Fruit fly (Drosophila melanogaster) whole organism, wandering third instar larva: ENCODE results near the gene Tbcd.

Experiments used
- CG32264 ChIP-seq: fragments of 200-800 bp; sonication (Bioruptor generic); optimal IDR thresholded peaks from 2 replicates; lab custom pipeline; 2016; ENCODE audit warnings: missing biosample characterization, missing genetic modification characterization
- CG9705 ChIP-seq: fragments of 200-800 bp; sonication (Bioruptor generic); optimal IDR thresholded peaks from 2 replicates; lab custom pipeline; 2018; ENCODE audit warnings: missing biosample characterization, mild to moderate bottlenecking, missing genetic modification characterization
- CrebA ChIP-seq: fragments of 200-800 bp; sonication (Bioruptor generic); optimal IDR thresholded peaks from 2 replicates; lab custom pipeline; 2016; ENCODE audit warnings: missing biosample characterization, mild to moderate bottlenecking, missing genetic modification characterization, borderline replicate concordance
- Dfd ChIP-seq: fragments of >200 bp; optimal IDR thresholded peaks from 2 replicates; lab custom pipeline; 2017; ENCODE audit warnings: missing biosample characterization, missing genetic modification characterization
- Dif ChIP-seq: fragments of 200-275, 200-300 bp; sonication (Bioruptor generic); optimal IDR thresholded peaks from 2 replicates; lab custom pipeline; 2018; ENCODE audit warnings: missing biosample characterization, missing genetic modification characterization; ENCODE audit not compliant: partially characterized antibody
- GATAd ChIP-seq: sonication (Bioruptor generic); optimal IDR thresholded peaks from 2 replicates; lab custom pipeline; 2016; ENCODE audit warnings: missing biosample characterization, missing genetic modification characterization
- HLH106 ChIP-seq: fragments of 200-800 bp; optimal IDR thresholded peaks from 3 replicates; lab custom pipeline; 2019; ENCODE audit warnings: missing biosample characterization, mild to moderate bottlenecking, missing genetic modification characterization, moderate library complexity
- Hnf4 ChIP-seq: fragments of 200-800 bp; sonication (Bioruptor generic); optimal IDR thresholded peaks from 2 replicates; lab custom pipeline; 2016; ENCODE audit warnings: missing biosample characterization, mild to moderate bottlenecking, missing genetic modification characterization
- Hr78 ChIP-seq: fragments of >200 bp; optimal IDR thresholded peaks from 2 replicates; lab custom pipeline; 2017; ENCODE audit warnings: missing biosample characterization, missing genetic modification characterization
- Hr83 ChIP-seq: fragments of 200-300 bp; sonication (Bioruptor generic); optimal IDR thresholded peaks from 2 replicates; lab custom pipeline; 2016; ENCODE audit warnings: missing biosample characterization, mild to moderate bottlenecking, missing genetic modification characterization, moderate library complexity; ENCODE audit not compliant: poor library complexity, severe bottlenecking
- Mio ChIP-seq: sonication (Bioruptor generic); optimal IDR thresholded peaks from 2 replicates; lab custom pipeline; 2016; ENCODE audit warnings: missing biosample characterization, missing genetic modification characterization
- Myc ChIP-seq: fragments of >200 bp; optimal IDR thresholded peaks from 2 replicates; lab custom pipeline; 2017
- N ChIP-seq: fragments of >200 bp; optimal IDR thresholded peaks from 2 replicates; lab custom pipeline; 2018; ENCODE audit warnings: missing biosample characterization, missing external identifiers, missing genetic modification characterization
- OdsH ChIP-seq: fragments of 200-800 bp; sonication (Bioruptor generic); optimal IDR thresholded peaks from 2 replicates; lab custom pipeline; 2016; ENCODE audit warnings: missing biosample characterization, mild to moderate bottlenecking, missing genetic modification characterization
- Rel ChIP-seq, 2 experiments: fragments of 200-800 bp; sonication (Bioruptor generic) in 1 of 2; optimal IDR thresholded peaks; 2 replicates in 1 of 2; 3 replicates in 1 of 2; lab custom pipeline; 2016 to 2019; ENCODE audit warnings: mild to moderate bottlenecking in 2 of 2, missing biosample characterization in 2 of 2, missing genetic modification characterization in 2 of 2, moderate library complexity in 1 of 2
- Sp1 ChIP-seq: fragments of 200-800 bp; sonication (Bioruptor generic); optimal IDR thresholded peaks from 3 replicates; lab custom pipeline; 2019; ENCODE audit warnings: missing biosample characterization, mild to moderate bottlenecking, missing genetic modification characterization, moderate library complexity
- Vsx2 ChIP-seq: fragments of 200-300, 225-300 bp; sonication (Bioruptor generic); optimal IDR thresholded peaks from 2 replicates; lab custom pipeline; 2018; ENCODE audit warnings: missing biosample characterization, missing genetic modification characterization; ENCODE audit not compliant: partially characterized antibody
- brk ChIP-seq: fragments of 200-800 bp; sonication (Bioruptor generic); optimal IDR thresholded peaks from 2 replicates; lab custom pipeline; 2016; ENCODE audit warnings: missing biosample characterization, mild to moderate bottlenecking, missing genetic modification characterization
- dl ChIP-seq, 2 experiments: fragments of 175-275, 200-275 bp in 1 of 2; fragments of 200-275 bp in 1 of 2; sonication (Bioruptor generic); optimal IDR thresholded peaks; lab custom pipeline; 2018; ENCODE audit warnings: mild to moderate bottlenecking in 2 of 2, missing biosample characterization in 2 of 2, missing genetic modification characterization in 2 of 2, moderate library complexity in 2 of 2; ENCODE audit not compliant: partially characterized antibody in 2 of 2, insufficient read depth in 1 of 2
- dsf ChIP-seq: sonication (Bioruptor generic); optimal IDR thresholded peaks from 2 replicates; lab custom pipeline; 2016; ENCODE audit warnings: missing biosample characterization, missing genetic modification characterization, borderline replicate concordance
- ey ChIP-seq: fragments of 200-800 bp; sonication (Bioruptor generic); optimal IDR thresholded peaks from 2 replicates; lab custom pipeline; 2016; ENCODE audit warnings: missing biosample characterization, missing genetic modification characterization
- foxo ChIP-seq, 2 experiments: fragments of 200-800 bp; sonication (Bioruptor generic); optimal IDR thresholded peaks; 2 replicates in 1 of 2; 3 replicates in 1 of 2; lab custom pipeline; 2016 to 2017; ENCODE audit warnings: missing biosample characterization in 2 of 2, missing genetic modification characterization in 2 of 2
- fru ChIP-seq: fragments of 200-800 bp; sonication (Bioruptor generic); optimal IDR thresholded peaks from 3 replicates; lab custom pipeline; 2016; ENCODE audit warnings: missing biosample characterization, mild to moderate bottlenecking, missing genetic modification characterization
- h ChIP-seq: fragments of 200-800 bp; sonication (Bioruptor generic); optimal IDR thresholded peaks from 3 replicates; lab custom pipeline; 2016; ENCODE audit warnings: missing biosample characterization, mild to moderate bottlenecking, missing genetic modification characterization
- jim ChIP-seq: fragments of 175-275, 200-325 bp; sonication (Bioruptor generic); optimal IDR thresholded peaks from 2 replicates; lab custom pipeline; 2016; ENCODE audit warnings: missing biosample characterization, mild to moderate bottlenecking, missing genetic modification characterization
- lola ChIP-seq: fragments of >200 bp; optimal IDR thresholded peaks from 2 replicates; lab custom pipeline; 2017; ENCODE audit warnings: missing biosample characterization, missing genetic modification characterization
- pan ChIP-seq: fragments of >200 bp; optimal IDR thresholded peaks from 2 replicates; lab custom pipeline; 2017
- psq ChIP-seq: fragments of 200-800 bp; sonication (Bioruptor generic); optimal IDR thresholded peaks from 3 replicates; lab custom pipeline; 2017; ENCODE audit warnings: missing biosample characterization, mild to moderate bottlenecking, missing genetic modification characterization, moderate library complexity
- rgr ChIP-seq: fragments of 200-800 bp; sonication (Bioruptor generic); optimal IDR thresholded peaks from 3 replicates; lab custom pipeline; 2016; ENCODE audit warnings: missing biosample characterization, mild to moderate bottlenecking, missing genetic modification characterization
- sv ChIP-seq: fragments of 200-800 bp; sonication (Bioruptor generic); optimal IDR thresholded peaks from 3 replicates; lab custom pipeline; 2016; ENCODE audit warnings: missing biosample characterization, missing genetic modification characterization
- tai ChIP-seq: sonication (Bioruptor generic); optimal IDR thresholded peaks from 2 replicates; lab custom pipeline; 2016; ENCODE audit warnings: missing biosample characterization, missing genetic modification characterization
- usp ChIP-seq: fragments of >200 bp; optimal IDR thresholded peaks from 2 replicates; lab custom pipeline; 2017; ENCODE audit warnings: missing biosample characterization, missing genetic modification characterization
- woc ChIP-seq: sonication (Bioruptor generic); optimal IDR thresholded peaks from 2 replicates; lab custom pipeline; 2016; ENCODE audit warnings: missing biosample characterization, mild to moderate bottlenecking, missing genetic modification characterization

Gene Tbcd

DNA sequence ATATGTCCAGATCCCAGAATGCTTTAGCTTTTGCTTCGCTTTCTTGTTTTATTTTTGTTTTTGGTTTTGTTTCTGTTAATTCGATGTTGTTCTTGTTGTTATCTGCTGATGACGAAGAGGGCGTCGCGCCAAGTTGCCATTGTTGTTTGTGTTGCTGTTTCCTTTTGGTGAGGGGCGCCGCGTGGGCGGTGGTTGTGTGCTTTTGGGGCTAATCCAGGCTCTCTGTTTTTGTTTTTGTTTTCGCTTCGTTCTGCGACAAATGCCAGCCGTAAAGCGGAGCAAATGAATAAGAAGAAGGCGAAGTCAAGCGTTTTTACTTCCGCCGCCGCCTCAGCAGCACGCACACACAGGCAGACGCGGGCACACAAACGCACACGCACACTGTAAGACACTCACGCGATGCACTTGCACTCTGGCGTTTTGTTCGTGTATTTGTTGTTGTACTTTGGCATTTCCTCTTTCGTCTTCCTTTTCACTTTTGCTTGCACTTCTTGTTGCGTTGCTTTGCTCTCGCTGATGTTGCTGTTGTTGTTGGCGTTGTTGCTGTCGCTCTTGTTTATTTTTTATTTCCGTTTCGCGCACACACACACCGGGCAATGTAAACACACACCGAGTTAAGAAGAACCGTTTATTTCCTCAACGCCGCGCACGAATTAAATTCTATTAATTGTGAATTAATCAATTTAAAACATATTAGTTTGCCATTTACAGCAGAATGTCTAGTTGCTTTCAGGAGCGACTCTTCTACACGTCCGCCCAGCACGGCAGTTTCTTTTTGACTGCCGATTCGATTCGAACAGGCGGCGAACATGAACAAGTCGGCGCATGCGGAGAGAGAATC, 30.9 kb downstream of the Tbcd start, which contains the start of gene aop:
aop (minus strand) TSS at position 786 of the 841 bp plus-strand sequence.
- TF ChIP-seq Hnf4 (peak; percentile 4), CG32264 (GFP tag; lab: Kevin White, UChicago) (no peak), CG9705 (GFP tag; lab: Kevin White, UChicago) (no peak), woc (GFP tag; lab: Kevin White, UChicago) (no peak), N (GFP tag; lab: Kevin White, UChicago) (no peak), OdsH (GFP tag; lab: Kevin White, UChicago) (no peak), psq (GFP tag; lab: Kevin White, UChicago) (peak; percentile 95), Sp1 (GFP tag; lab: Kevin White, UChicago) (peak; percentile 67), h (GFP tag; lab: Kevin White, UChicago) (peak; percentile 50), Dif (GFP tag; lab: Kevin White, UChicago) (peak; percentile 68), fru (peak; percentile 11), Hr78 (GFP tag; lab: Kevin White, UChicago) (no peak), dl (GFP tag; optimal IDR thresholded peaks at IDR 0.05; lab: Kevin White, UChicago; ENCODE audit: insufficient read depth in 1 of 2, partially characterized antibody in 2 of 2) (peak in 1 of 2 experiments; percentile 74), Rel (GFP tag; optimal IDR thresholded peaks at IDR 0.05; lab: Kevin White, UChicago) (no peak), Rel (tag; optimal IDR thresholded peaks at IDR 0.05; lab: Kevin White, UChicago) (peak; percentile 63), Hr83 (GFP tag; lab: Kevin White, UChicago) (peak; percentile 50), Vsx2 (GFP tag; lab: Kevin White, UChicago) (peak; percentile 54), tai (GFP tag; lab: Kevin White, UChicago) (no peak), usp (GFP tag; lab: Kevin White, UChicago) (no peak), HLH106 (tag; lab: Kevin White, UChicago) (peak; percentile 18), ey (no peak), brk (no peak), dsf (GFP tag; lab: Kevin White, UChicago) (no peak), Dfd (GFP tag; lab: Kevin White, UChicago) (peak; percentile 50), rgr (GFP tag; lab: Kevin White, UChicago) (peak; percentile 59), Myc (no peak), jim (GFP tag; lab: Kevin White, UChicago) (no peak)

DNA sequence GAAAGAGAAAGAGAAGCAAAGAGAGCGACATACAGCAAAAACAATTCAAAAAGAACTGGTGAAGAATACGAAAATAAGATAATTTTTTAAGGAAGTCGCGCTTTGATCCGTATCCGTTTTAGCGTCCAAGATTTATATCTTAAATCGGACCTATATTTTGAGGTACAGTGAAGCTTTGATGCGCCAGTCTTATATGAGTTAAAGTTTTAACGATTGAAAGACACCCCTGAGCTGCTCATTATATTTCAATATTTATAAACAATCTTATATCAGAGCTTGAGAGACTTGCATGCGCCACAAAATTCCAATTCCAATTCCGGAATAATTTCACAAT, 31.5 kb downstream of the Tbcd start:
- TF ChIP-seq Mio (no peak), Vsx2 (GFP tag; lab: Kevin White, UChicago) (no peak), lola (no peak), HLH106 (tag; lab: Kevin White, UChicago) (no peak), pan (lab: Kevin White, UChicago) (no peak), ey (peak; percentile 13), foxo (GFP tag; optimal IDR thresholded peaks at IDR 0.05; lab: Kevin White, UChicago) (peak; percentile 14 to 34), CG9705 (GFP tag; lab: Kevin White, UChicago) (no peak), tai (GFP tag; lab: Kevin White, UChicago) (no peak), GATAd (no peak)

DNA sequence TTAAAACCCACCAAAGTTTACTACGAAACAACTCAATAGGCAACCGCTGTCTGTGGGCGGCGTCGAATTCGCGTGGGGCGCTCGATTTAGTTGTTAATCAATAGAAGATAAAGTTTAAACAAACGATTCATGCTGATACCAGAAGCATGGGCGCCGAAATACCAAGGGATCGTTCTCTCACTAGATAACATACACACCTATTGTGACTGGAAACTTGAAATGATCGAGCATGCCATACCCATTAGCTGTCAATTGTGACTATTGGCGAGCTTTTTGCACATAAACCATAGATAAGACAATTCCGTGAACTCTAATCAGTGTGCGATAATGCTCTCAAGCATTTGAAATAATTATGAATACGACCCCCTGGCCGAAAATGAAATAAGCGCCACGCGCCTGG, 32.0 kb downstream of the Tbcd start:
- TF ChIP-seq h (GFP tag; lab: Kevin White, UChicago) (peak; percentile 30), Dif (GFP tag; lab: Kevin White, UChicago) (no peak), foxo (GFP tag; optimal IDR thresholded peaks at IDR 0.05; lab: Kevin White, UChicago) (no peak), N (GFP tag; lab: Kevin White, UChicago) (no peak), usp (GFP tag; lab: Kevin White, UChicago) (no peak), CrebA (GFP tag; lab: Kevin White, UChicago) (no peak), sv (GFP tag; lab: Kevin White, UChicago) (peak; percentile 37)
- TF ChIP-seq, all 38 proteins: peak for 2
